Worm (Caenorhabditis elegans): ENCODE results near the gene W06D11.2.

ce11 chrX:12326424-12326823 lies 29.9 kb upstream of the W06D11.2 start, which contains the start of gene srd-41:
- TF ChIP-seq cog-1 (tag; optimal IDR thresholded peaks at IDR 0.05): no peak
- no peak for TF ChIP-seq klf-2 (GFP tag; conservative IDR thresholded peaks at IDR 0.05)
- TF ChIP-seq ref-1 (GFP tag; conservative IDR thresholded peaks at IDR 0.05): no peak
- TF ChIP-seq flt-1 (GFP tag; IDR thresholded peaks at IDR 0.05): no peak
